Worm (Caenorhabditis elegans): ENCODE data around the gene zhit-1.

ce11 chrV:5559882-5560281 is 36.5 kb downstream of the zhit-1 start:
- TF ChIP-seq med-1 (GFP tag; optimal IDR thresholded peaks at IDR 0.05; ENCODE audit: insufficient read depth) = no peak
- no peak for TF ChIP-seq ztf-29 (GFP tag; IDR thresholded peaks at IDR 0.05)
- TF ChIP-seq tab-1 (GFP tag; IDR thresholded peaks at IDR 0.05) = no peak
